Worm (Caenorhabditis elegans) whole organism, L4 larva: ENCODE data around the gene ceh-75.

ENCODE experiments used
- F26F4.8 ChIP-seq: fragments of 200-800 bp; sonication (Bioruptor generic); conservative IDR thresholded peaks from 2 replicates; pipeline ENCODE4 v1.3.6; 2022; ENCODE audit warnings: missing genetic modification characterization, missing compliant biosample characterization
- Y105C5A.15 ChIP-seq: fragments of 200-800 bp; sonication (Bioruptor generic); IDR thresholded peaks from 2 replicates; pipeline ENCODE4 v1.3.6; 2022; ENCODE audit warnings: missing genetic modification characterization, missing compliant biosample characterization
- Y75B8A.6 ChIP-seq: fragments of 200-800 bp; sonication (Bioruptor generic); IDR thresholded peaks from 2 replicates; pipeline ENCODE4 v1.3.6; 2022; ENCODE audit warnings: missing genetic modification reagents, missing genetic modification characterization, missing compliant biosample characterization
- arid-1 ChIP-seq: fragments of 200-800 bp; sonication (Bioruptor generic); conservative IDR thresholded peaks from 2 replicates; pipeline ENCODE4 v1.3.6; 2022; ENCODE audit warnings: missing genetic modification reagents, missing genetic modification characterization, missing compliant biosample characterization
- ceh-44 ChIP-seq: fragments of 200-800 bp; sonication (Bioruptor generic); IDR thresholded peaks from 2 replicates; pipeline ENCODE4 v1.3.6; 2022; ENCODE audit warnings: missing genetic modification reagents, missing genetic modification characterization, missing compliant biosample characterization
- egl-43 ChIP-seq: fragments of 200-800 bp; sonication (Bioruptor generic); IDR thresholded peaks from 2 replicates; pipeline ENCODE4 v1.3.6; 2022; ENCODE audit warnings: missing genetic modification reagents, missing genetic modification characterization, missing compliant biosample characterization
- lin-39 ChIP-seq: fragments of 150-350 bp; optimal IDR thresholded peaks from 2 replicates; lab custom pipeline; 2014; ENCODE audit warnings: missing biosample characterization, missing genetic modification reagents, missing genetic modification characterization
- mdl-1 ChIP-seq, 2 experiments: fragments of 150-350 bp in 1 of 2; sonication (generic microtip) in 1 of 2; optimal IDR thresholded peaks; 2 replicates each; lab custom pipeline; 2014 to 2017; ENCODE audit warnings: missing biosample characterization in 2 of 2, missing genetic modification characterization in 2 of 2
- nhr-42 ChIP-seq: fragments of 200-800 bp; sonication (Bioruptor generic); IDR thresholded peaks from 2 replicates; pipeline ENCODE4 v1.3.6; 2022; ENCODE audit warnings: missing genetic modification characterization, missing compliant biosample characterization
- nhr-77 ChIP-seq: fragments of 150-350 bp; optimal IDR thresholded peaks from 2 replicates; lab custom pipeline; 2014; ENCODE audit warnings: missing biosample characterization, missing genetic modification characterization
- set-16 ChIP-seq: fragments of 200-800 bp; sonication (Bioruptor generic); IDR thresholded peaks from 2 replicates; pipeline ENCODE4 v1.3.6; 2022; ENCODE audit warnings: missing genetic modification reagents, missing genetic modification characterization, missing compliant biosample characterization

- no peak for TF ChIP-seq nhr-77 (tag; lab: Kevin White, UChicago)
- no peak for TF ChIP-seq lin-39 (tag; lab: Kevin White, UChicago)
- no peak for TF ChIP-seq Y75B8A.6
- TF ChIP-seq ceh-44 (GFP tag; lab: Robert Waterston, UW), result no peak
- no peak for TF ChIP-seq F26F4.8 (GFP tag; lab: Robert Waterston, UW)
- no peak for TF ChIP-seq mdl-1 (tag; optimal IDR thresholded peaks at IDR 0.05; lab: Kevin White, UChicago)
- no peak for TF ChIP-seq arid-1 (GFP tag; lab: Robert Waterston, UW)
- no peak for TF ChIP-seq Y105C5A.15 (GFP tag; lab: Robert Waterston, UW)
- TF ChIP-seq egl-43, result no peak
- TF ChIP-seq set-16 (GFP tag; lab: Robert Waterston, UW), result no peak
- no peak for TF ChIP-seq nhr-42 (GFP tag; lab: Robert Waterston, UW)
Observed at ce11 chrV:9909624-9910023, 11.5 kb upstream of the ceh-75 start.
